Worm (Caenorhabditis elegans): ENCODE data around the gene nhr-121.

ce11 chrIII:2482754-2483153 lies 28.1 kb upstream of the nhr-121 start:
- TF ChIP-seq F49E8.2 (tag; optimal IDR thresholded peaks at IDR 0.05; ENCODE audit: insufficient read depth) (no peak), ama-1 (optimal IDR thresholded peaks at IDR 0.05) (no peak), ama-1 (GFP tag; optimal IDR thresholded peaks at IDR 0.05) (no peak), rcor-1 (GFP tag; IDR thresholded peaks at IDR 0.05) (no peak)

Measured in whole organism, young adult.